Fruit fly (Drosophila melanogaster) whole organism: ENCODE measurements around the gene dbr.

ENCODE experiments used
- CG8478 ChIP-seq: fragments of >200 bp; optimal IDR thresholded peaks from 2 replicates; lab custom pipeline; 2018; ENCODE audit warnings: inconsistent platforms
- Dll ChIP-seq: fragments of >200 bp; optimal IDR thresholded peaks from 2 replicates; lab custom pipeline; 2017
- EcR ChIP-seq, 2 experiments: fragments of >200 bp; optimal IDR thresholded peaks; 2 replicates each; lab custom pipeline; 2017; ENCODE audit warnings: missing biosample characterization in 2 of 2, missing genetic modification characterization in 2 of 2, missing genetic modification reagents in 2 of 2
- pan ChIP-seq: fragments of >200 bp; optimal IDR thresholded peaks from 2 replicates; lab custom pipeline; 2017
- psq ChIP-seq: fragments of >200 bp; optimal IDR thresholded peaks from 2 replicates; lab custom pipeline; 2017
- usp ChIP-seq: fragments of >200 bp; optimal IDR thresholded peaks from 2 replicates; lab custom pipeline; 2017; ENCODE audit warnings: missing biosample characterization, missing genetic modification characterization, mixed read lengths

dbr gene

DNA sequence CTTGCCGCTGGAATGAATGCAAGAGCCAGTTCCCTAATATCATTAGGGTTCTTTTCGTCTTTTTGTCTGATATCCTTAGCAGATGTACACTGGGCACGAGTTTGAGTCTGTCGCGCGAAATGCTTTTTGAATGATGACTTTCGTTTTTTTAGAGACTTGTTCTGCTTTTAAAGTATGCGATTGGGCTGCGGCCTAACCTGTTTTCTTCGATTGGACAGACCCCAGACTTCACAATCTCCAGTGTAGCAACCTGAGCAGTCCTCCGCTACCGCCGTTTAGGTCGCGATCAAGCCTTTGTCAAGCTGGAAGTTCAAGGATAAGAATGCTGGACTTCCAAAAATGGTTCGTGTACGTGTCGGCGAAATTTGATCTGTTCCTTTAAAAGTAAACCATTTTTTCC is 22.2 kb downstream of the dbr start:
- TF ChIP-seq Dll (lab: Kevin White, UChicago) (no peak), psq (lab: Kevin White, UChicago) (no peak), pan (no peak), CG8478 (lab: Kevin White, UChicago) (no peak), usp (GFP tag; lab: Kevin White, UChicago) (no peak)

DNA sequence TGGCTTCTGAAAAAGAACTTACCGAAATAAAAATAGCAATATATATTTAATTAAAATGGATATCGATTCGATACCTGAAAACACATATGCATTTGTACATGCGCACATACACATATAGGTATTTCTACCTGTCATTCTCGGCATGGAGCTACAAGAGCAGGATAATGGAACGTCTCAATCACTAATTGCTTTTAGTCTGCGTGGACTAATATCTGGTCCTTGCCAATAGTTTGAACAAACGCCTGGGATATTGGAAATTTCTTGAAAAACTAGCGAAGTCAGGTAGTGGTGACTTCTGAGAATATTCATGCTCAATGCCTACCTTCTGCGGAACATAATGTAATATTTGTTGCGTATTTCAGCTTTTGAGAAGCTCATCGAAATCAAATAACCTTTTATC is 22.9 kb downstream of the dbr start:
- TF ChIP-seq usp (GFP tag; lab: Kevin White, UChicago) = no peak
- TF ChIP-seq Dll (lab: Kevin White, UChicago) = no peak
- TF ChIP-seq psq (lab: Kevin White, UChicago) = no peak

DNA sequence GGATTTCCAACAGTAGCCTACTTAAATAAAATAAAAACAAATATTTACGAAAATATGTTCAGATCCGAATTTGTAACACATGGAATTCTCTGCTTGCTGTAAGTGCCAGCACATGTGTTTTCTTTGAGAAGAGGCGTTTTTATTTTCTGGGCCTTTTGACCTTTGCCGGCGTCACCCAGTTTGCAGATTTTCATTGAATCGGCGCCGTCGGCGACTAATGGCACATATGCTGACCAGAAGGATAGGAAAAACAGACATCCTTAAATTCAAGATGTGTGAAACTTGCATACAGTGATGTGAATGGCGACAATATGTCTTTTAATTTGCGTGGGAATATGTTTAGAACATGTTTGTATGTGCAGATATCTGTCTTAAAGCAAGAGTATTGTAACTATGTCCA is 23.8 kb downstream of the dbr start:
- TF ChIP-seq pan = no peak
- no peak for TF ChIP-seq CG8478 (lab: Kevin White, UChicago)
- TF ChIP-seq EcR (GFP tag; optimal IDR thresholded peaks at IDR 0.05; lab: Kevin White, UChicago) = no peak
- TF ChIP-seq usp (GFP tag; lab: Kevin White, UChicago) = no peak

DNA sequence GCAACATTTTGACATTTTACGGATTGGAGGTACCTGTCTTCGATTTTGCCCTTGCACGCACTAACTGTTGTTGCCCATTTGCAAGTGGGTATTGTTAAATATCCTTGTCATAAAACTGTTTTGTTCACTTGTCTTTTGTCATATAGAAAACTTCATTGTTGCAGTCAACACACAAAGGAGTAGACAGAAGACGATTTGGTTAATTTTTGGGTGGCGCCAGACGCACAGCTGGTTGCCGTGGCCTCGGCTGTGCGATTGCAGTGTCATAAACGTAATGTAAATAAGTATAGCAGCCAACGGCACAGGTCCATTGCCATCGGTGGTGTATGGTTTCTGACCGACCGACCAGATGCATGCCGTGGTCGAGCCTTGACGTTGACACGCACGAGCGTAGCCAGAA is 25.1 kb downstream of the dbr start:
- TF ChIP-seq usp (GFP tag; lab: Kevin White, UChicago) = no peak
- TF ChIP-seq psq (lab: Kevin White, UChicago) = no peak

DNA sequence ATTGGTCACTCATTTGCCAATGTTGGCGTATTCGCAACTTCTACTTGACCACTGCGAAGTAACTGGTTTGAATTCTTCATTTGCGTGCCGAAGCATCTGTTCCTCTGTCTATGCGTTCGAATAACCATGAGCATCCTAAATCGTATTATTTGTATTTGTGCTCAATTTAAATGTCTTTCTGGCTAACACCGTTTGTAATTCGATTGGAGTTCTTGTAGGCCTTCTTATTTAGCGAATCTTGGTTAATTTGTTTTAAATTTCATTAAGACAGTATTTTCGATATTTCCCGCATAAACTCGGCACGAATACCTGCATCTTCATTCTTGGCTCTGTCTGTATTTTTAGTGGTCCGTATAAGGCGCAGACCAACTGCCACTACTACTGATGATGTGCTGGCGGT is 25.5 kb downstream of the dbr start:
- no peak for TF ChIP-seq usp (GFP tag; lab: Kevin White, UChicago)
- no peak for TF ChIP-seq EcR (GFP tag; optimal IDR thresholded peaks at IDR 0.05; lab: Kevin White, UChicago)
- TF ChIP-seq psq (lab: Kevin White, UChicago) = no peak
- no peak for TF ChIP-seq Dll (lab: Kevin White, UChicago)
- no peak for TF ChIP-seq CG8478 (lab: Kevin White, UChicago)

DNA sequence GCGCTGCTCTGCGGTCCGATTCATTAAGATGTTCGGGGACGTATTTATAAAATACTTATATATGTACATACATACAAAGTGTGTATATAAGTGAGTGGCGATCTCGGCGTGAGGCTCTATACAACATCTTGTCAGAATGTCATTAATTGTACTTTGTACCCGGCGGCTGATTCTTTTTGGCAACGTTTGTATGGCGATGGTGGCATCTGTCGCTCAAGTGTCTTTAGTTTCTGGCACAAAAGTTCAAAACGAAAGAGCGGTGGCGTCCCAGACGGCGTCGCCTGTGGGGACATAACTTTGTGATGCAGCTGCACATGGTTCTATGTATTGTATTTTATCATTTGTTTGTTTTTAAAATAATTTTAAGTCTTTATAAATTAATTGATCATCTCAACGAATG is 26.7 kb downstream of the dbr start:
- no peak for TF ChIP-seq psq (lab: Kevin White, UChicago)
- no peak for TF ChIP-seq pan
- no peak for TF ChIP-seq EcR (GFP tag; optimal IDR thresholded peaks at IDR 0.05; lab: Kevin White, UChicago)

DNA sequence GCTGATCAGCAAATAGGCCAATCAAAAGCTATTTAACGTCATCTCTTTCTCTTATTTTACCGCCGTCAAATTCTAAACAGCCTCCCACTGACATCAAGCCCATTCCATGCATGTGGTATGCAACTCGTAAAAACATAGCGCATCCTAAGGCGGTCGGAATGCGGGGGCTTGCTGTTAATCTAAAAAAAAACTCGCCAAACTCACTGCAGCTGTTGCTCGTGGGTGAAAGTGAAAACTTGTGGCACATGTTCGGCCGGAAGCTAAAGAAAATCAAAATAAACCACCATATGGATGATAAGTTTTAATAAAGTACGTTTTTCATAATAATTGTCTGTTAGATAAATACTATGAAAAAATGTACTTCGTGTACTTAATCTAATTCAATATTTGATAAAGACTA is 27.8 kb downstream of the dbr start:
- TF ChIP-seq usp (GFP tag; lab: Kevin White, UChicago) = no peak
- no peak for TF ChIP-seq EcR (GFP tag; optimal IDR thresholded peaks at IDR 0.05; lab: Kevin White, UChicago)
- TF ChIP-seq psq (lab: Kevin White, UChicago) = no peak

DNA sequence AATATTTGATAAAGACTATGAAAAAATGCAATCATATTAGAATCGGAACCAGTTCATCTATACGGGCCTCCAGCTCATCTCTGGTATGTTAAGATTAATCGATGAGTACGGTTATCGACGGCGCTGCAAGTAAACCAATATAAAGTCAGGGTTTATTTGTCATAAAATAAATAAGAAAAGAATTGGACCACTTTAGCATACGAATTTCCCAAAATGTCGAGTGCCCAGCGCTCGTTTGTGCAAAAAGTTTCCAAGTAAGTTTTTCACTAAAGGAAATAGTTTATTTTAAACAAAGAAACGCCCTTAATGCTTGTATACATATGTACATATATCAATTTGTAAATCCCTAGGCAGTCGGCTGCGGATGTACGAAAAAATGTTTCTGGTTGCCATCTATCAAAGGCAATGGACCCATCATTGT is 28.4 kb downstream of the dbr start, which contains the start of gene Zir:
Zir (plus strand) TSS at position 101 of the 421 bp plus-strand sequence.
- TF ChIP-seq psq (lab: Kevin White, UChicago) (no peak), usp (GFP tag; lab: Kevin White, UChicago) (no peak), EcR (GFP tag; optimal IDR thresholded peaks at IDR 0.05; lab: Kevin White, UChicago) (no peak), CG8478 (lab: Kevin White, UChicago) (no peak), Dll (lab: Kevin White, UChicago) (no peak), pan (no peak)

DNA sequence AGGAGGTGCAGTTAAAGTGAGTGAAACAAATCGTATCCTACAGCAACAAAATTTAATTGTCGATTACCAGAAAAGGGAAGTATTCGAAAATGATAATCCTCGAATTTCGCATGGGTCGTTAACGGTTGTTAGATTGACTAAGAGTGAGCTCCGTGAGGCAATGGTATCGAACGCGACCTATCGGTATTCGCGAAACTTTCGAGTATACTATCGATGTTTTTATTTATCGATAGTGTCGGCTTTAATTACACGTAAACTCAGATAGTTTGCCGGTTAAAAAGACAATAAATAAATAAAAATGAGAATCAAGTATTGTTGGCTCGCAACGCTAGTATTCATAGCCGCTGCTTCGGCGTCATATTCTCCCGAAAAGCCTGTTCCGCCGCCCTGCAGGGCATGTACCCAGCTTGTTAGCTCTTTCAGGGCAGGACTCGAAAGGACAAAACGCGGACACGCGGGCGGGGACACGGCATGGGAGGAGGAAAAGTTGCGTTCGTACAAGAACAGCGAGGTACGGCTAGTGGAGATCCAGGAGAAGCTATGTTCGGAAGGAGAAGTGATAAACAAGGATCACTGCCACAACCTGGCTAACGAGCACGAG is 36.0 kb downstream of the dbr start, which contains the start of gene Creld:
Creld (plus strand) TSS at position 220 of the 601 bp plus-strand sequence.
- TF ChIP-seq EcR (GFP tag; optimal IDR thresholded peaks at IDR 0.05; lab: Kevin White, UChicago) (no peak), usp (GFP tag; lab: Kevin White, UChicago) (no peak), pan (no peak), CG8478 (lab: Kevin White, UChicago) (no peak), psq (lab: Kevin White, UChicago) (no peak), Dll (lab: Kevin White, UChicago) (no peak)

DNA sequence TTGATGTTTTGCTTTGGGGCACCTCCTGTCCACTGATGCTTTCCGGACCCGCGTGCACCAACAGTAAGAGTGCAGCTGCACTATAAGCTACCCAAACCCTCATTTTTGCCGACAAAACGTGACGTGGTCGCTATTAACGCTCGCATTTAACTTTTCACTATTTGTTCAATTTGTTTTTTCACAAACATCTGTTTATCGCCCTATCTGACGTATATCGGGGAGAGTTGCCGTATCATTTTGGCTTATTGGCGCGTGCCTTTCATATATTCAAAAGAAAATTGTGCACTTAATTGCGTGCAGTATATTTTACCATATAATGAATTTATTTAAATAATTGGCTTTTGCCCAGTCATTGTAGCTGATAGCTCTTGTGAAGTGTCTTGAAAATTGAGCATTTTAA is 40.3 kb downstream of the dbr start, which contains the start of the genes Nhe1 and Sam-S:
Nhe1 (minus strand) TSS at position 193 of the 400 bp plus-strand sequence.
Sam-S (plus strand) TSS at position 364 of the 400 bp plus-strand sequence.
- no peak for TF ChIP-seq usp (GFP tag; lab: Kevin White, UChicago)
- no peak for TF ChIP-seq psq (lab: Kevin White, UChicago)
- no peak for TF ChIP-seq EcR (GFP tag; optimal IDR thresholded peaks at IDR 0.05; lab: Kevin White, UChicago)
- no peak for TF ChIP-seq Dll (lab: Kevin White, UChicago)
- TF ChIP-seq pan = no peak

DNA sequence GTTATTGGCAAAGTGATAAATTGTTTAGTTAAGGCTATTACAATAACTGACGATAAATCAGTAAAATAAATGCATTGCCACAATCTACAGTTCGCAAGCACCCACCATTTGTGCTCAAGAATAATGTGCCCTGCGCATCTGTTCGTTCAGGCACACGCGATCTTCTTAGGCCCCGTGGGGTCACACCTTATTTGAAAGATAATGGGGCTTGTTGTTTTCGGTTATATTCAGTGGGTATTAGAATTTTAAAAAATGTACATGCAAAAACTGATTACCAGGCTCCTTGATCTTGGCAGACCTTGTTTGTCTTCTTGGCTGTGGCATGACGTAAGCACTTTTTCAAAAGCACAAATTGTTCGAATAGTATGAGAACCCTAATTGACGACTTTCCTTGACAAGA is 40.8 kb downstream of the dbr start:
- TF ChIP-seq usp (GFP tag; lab: Kevin White, UChicago) (no peak), Dll (lab: Kevin White, UChicago) (no peak), psq (lab: Kevin White, UChicago) (no peak), EcR (GFP tag; optimal IDR thresholded peaks at IDR 0.05; lab: Kevin White, UChicago) (no peak), pan (no peak), CG8478 (lab: Kevin White, UChicago) (no peak)

DNA sequence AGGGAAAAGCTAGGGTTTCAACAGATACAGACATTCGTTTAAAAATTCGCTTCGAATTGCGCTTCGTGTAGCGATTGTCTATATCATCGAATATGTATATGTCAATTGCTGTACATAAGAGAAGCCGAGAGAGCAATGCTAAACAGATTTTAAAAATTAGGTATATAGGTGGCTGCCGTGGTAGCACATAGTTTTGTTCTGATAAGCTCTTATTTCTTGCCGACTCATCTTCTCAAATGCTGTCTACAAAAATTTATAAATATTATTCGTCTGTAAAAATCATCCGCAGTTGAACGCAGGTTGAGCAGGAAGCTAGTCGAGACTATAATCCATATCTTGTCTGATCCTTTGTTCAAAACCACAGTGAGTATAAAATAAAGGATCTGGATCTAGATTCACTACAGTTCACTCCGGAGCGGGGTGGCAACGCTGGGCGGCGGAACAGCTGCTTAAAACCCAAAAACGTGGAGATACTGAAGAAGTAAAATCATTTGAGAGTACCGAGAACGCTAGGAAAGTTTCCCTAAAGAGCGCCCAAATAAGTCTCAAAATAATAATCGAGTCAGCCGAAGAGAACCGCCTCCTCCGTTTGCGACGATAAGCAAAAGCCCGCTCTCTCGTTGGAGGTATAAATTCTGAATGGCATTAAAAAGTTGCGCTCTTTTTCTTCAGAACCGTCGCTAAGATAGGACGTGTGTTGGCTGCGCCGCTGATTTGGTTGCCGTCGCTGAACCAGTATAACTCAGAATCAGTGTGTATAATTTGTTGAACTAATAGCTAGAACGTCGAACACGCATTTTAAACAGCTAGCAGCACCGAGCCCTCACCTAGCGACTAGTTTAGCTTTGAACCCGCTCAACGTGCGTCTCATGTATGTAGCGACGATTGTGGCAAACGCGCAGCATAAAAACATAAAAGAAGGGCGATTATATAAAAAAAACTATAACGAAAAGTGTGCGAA is 41.5 kb downstream of the dbr start:
- TF ChIP-seq CG8478 (lab: Kevin White, UChicago) (no peak), psq (lab: Kevin White, UChicago) (no peak), Dll (lab: Kevin White, UChicago) (no peak), usp (GFP tag; lab: Kevin White, UChicago) (no peak), pan (no peak), EcR (GFP tag; optimal IDR thresholded peaks at IDR 0.05; lab: Kevin White, UChicago) (no peak)
